Worm (Caenorhabditis elegans) whole organism, early embryonic: ENCODE measurements around the gene mogs-1.

ENCODE experiments used
- B0310.2 ChIP-seq: sonication (generic microtip); optimal IDR thresholded peaks from 2 replicates; lab custom pipeline; 2016; ENCODE audit warnings: mild to moderate bottlenecking, missing genetic modification characterization, missing compliant biosample characterization
- F13C5.2 ChIP-seq: sonication (generic microtip); optimal IDR thresholded peaks from 2 replicates; lab custom pipeline; 2017; ENCODE audit warnings: mild to moderate bottlenecking, missing genetic modification characterization, inconsistent platforms, missing compliant biosample characterization
- aly-1 ChIP-seq: sonication (generic microtip); optimal IDR thresholded peaks from 2 replicates; lab custom pipeline; 2016; ENCODE audit warnings: missing genetic modification characterization, missing compliant biosample characterization
- ama-1 ChIP-seq: fragments of 150-350 bp; optimal IDR thresholded peaks from 2 replicates; lab custom pipeline; 2014
- ceh-13 ChIP-seq: fragments of 200-800 bp; sonication (Bioruptor generic); optimal IDR thresholded peaks from 2 replicates; lab custom pipeline; 2018; ENCODE audit warnings: mild to moderate bottlenecking, missing genetic modification characterization, missing compliant biosample characterization
- ceh-36 ChIP-seq: sonication (generic microtip); optimal IDR thresholded peaks from 2 replicates; lab custom pipeline; 2016; ENCODE audit warnings: missing genetic modification characterization, inconsistent platforms, missing compliant biosample characterization
- ets-7 ChIP-seq: sonication (generic microtip); optimal IDR thresholded peaks from 2 replicates; lab custom pipeline; 2016; ENCODE audit warnings: missing genotype, missing genetic modification characterization, missing compliant biosample characterization
- flt-1 ChIP-seq: fragments of 200-800 bp; sonication (Bioruptor generic); IDR thresholded peaks from 2 replicates; pipeline ENCODE4 v1.3.6; 2022; ENCODE audit warnings: missing genetic modification characterization, missing compliant biosample characterization
- hmbx-1 ChIP-seq: sonication (generic microtip); optimal IDR thresholded peaks from 2 replicates; lab custom pipeline; 2016; ENCODE audit warnings: mild to moderate bottlenecking, missing genetic modification characterization, missing compliant biosample characterization
- hmg-4 ChIP-seq: fragments of 200-800 bp; sonication (Bioruptor generic); optimal IDR thresholded peaks from 2 replicates; lab custom pipeline; 2018; ENCODE audit warnings: mild to moderate bottlenecking, missing genetic modification characterization, missing compliant biosample characterization
- hnd-1 ChIP-seq: sonication (generic microtip); optimal IDR thresholded peaks from 2 replicates; lab custom pipeline; 2016; ENCODE audit warnings: missing genetic modification characterization, missing compliant biosample characterization
- pes-1 ChIP-seq: fragments of 200-800 bp; sonication (Bioruptor generic); IDR thresholded peaks from 2 replicates; pipeline ENCODE4 v1.3.6; 2022; ENCODE audit warnings: missing genetic modification reagents, missing genetic modification characterization, missing compliant biosample characterization
- scrt-1 ChIP-seq: fragments of 200-800 bp; sonication (Bioruptor generic); IDR thresholded peaks from 2 replicates; pipeline ENCODE4 v1.3.6; 2022; ENCODE audit warnings: missing genetic modification characterization, missing compliant biosample characterization
- sea-1 ChIP-seq: fragments of 200-800 bp; sonication (Bioruptor generic); conservative IDR thresholded peaks from 2 replicates; pipeline ENCODE4 v1.3.6; 2022; ENCODE audit warnings: missing genetic modification characterization, missing compliant biosample characterization
- tbx-11 ChIP-seq: fragments of 200-800 bp; sonication (Bioruptor generic); IDR thresholded peaks from 2 replicates; pipeline ENCODE4 v1.3.6; 2022; ENCODE audit warnings: missing genetic modification characterization, missing compliant biosample characterization
- tbx-37 ChIP-seq: fragments of 200-800 bp; sonication (Bioruptor generic); conservative IDR thresholded peaks from 2 replicates; pipeline ENCODE4 v1.3.6; 2022; ENCODE audit warnings: missing genetic modification reagents, missing genetic modification characterization, missing compliant biosample characterization
- tra-4 ChIP-seq: sonication (generic microtip); optimal IDR thresholded peaks from 2 replicates; lab custom pipeline; 2017; ENCODE audit warnings: missing genetic modification characterization, missing compliant biosample characterization

mogs-1 gene

ce11 chrIV:11026648-11027047 lies 4.9 kb upstream of the mogs-1 start:
- 0 out of 2 replicates have a peak, but pooled peaks have one; percentile 10 for TF ChIP-seq tbx-37
- TF ChIP-seq pes-1 (GFP tag; lab: Robert Waterston, UW) = no peak
- TF ChIP-seq ceh-13 (GFP tag; lab: Kevin White, UChicago) = no peak
- no peak for TF ChIP-seq sea-1 (GFP tag; lab: Robert Waterston, UW)

DNA sequence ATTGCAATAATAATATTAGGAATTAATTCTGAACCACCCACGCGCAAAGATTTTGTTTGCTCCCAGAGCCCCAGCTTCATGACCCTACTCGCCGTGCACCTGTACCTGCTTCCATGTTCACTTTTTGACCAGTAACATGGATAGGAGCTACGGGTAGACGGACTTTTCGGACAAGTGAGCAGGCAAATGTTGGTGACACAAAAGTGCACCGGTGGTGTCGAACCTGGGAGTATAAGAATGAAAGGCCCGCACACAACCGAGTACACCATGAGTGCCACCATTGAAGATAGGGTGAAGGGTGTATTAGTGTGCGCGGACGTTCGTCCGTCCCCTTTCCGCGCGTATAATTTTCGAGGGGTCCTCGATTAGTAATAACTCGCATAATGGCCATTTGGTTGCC lies 4.2 kb upstream of the mogs-1 start:
- TF ChIP-seq flt-1 (GFP tag; lab: Robert Waterston, UW) = peak; percentile 100
- peak; percentile 96 for TF ChIP-seq hnd-1 (tag; lab: Kevin White, UChicago)
- peak; percentile 98 for TF ChIP-seq ceh-36 (tag; lab: Kevin White, UChicago)
- peak; percentile 92 for TF ChIP-seq ama-1 (lab: Kevin White, UChicago)
- peak; percentile 100 for TF ChIP-seq hmg-4 (GFP tag; lab: Kevin White, UChicago)
- peak; percentile 93 for TF ChIP-seq hmbx-1 (tag; lab: Kevin White, UChicago)
- TF ChIP-seq B0310.2 (tag; lab: Kevin White, UChicago) = peak; percentile 99
- peak; percentile 99 for TF ChIP-seq sea-1 (GFP tag; lab: Robert Waterston, UW)
- TF ChIP-seq F13C5.2 = peak; percentile 99
- TF ChIP-seq aly-1 (tag; lab: Kevin White, UChicago) = peak; percentile 100
- peak; percentile 99 for TF ChIP-seq pes-1 (GFP tag; lab: Robert Waterston, UW)
- peak; percentile 99 for TF ChIP-seq tbx-37
- peak; percentile 99 for TF ChIP-seq tra-4 (tag; lab: Kevin White, UChicago)
- peak; percentile 99 for TF ChIP-seq tbx-11 (GFP tag; lab: Robert Waterston, UW)
- TF ChIP-seq ets-7 (tag; lab: Kevin White, UChicago) = peak; percentile 96
- TF ChIP-seq ceh-13 (GFP tag; lab: Kevin White, UChicago) = peak; percentile 98
- TF ChIP-seq scrt-1 (GFP tag; lab: Robert Waterston, UW) = peak; percentile 99

DNA sequence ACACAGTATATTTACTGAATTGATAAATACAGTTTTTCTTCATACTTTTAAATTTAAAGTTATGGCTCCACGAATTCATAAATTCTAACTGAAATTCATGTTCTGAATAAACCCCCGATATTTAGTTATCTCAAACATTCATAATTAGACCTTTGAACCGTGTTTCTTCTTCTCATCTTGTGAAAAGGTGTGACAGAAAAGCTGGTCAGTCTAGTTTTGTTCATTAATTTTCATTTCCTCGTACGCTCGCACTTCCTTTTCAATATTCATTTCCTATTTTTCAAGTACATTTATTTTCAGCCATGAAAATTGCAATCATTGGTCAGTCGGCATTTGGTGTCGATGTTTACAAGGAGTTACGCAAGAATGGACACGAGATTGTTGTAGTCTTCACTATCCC lies 575 bp upstream of the mogs-1 start, which contains the start of gene alh-3:
alh-3 (plus strand) TSS at position 301 of the 400 bp plus-strand sequence.
- TF ChIP-seq tra-4 (tag; lab: Kevin White, UChicago) = no peak
- TF ChIP-seq pes-1 (GFP tag; lab: Robert Waterston, UW) = no peak
- TF ChIP-seq aly-1 (tag; lab: Kevin White, UChicago) = no peak
- no peak for TF ChIP-seq ceh-36 (tag; lab: Kevin White, UChicago)
- no peak for TF ChIP-seq ceh-13 (GFP tag; lab: Kevin White, UChicago)
- TF ChIP-seq tbx-37 = no peak
- TF ChIP-seq hnd-1 (tag; lab: Kevin White, UChicago) = no peak
- TF ChIP-seq flt-1 (GFP tag; lab: Robert Waterston, UW) = no peak
- no peak for TF ChIP-seq ets-7 (tag; lab: Kevin White, UChicago)
- no peak for TF ChIP-seq B0310.2 (tag; lab: Kevin White, UChicago)
- no peak for TF ChIP-seq ama-1 (lab: Kevin White, UChicago)
- no peak for TF ChIP-seq sea-1 (GFP tag; lab: Robert Waterston, UW)
- TF ChIP-seq scrt-1 (GFP tag; lab: Robert Waterston, UW) = no peak
- no peak for TF ChIP-seq hmbx-1 (tag; lab: Kevin White, UChicago)
- TF ChIP-seq F13C5.2 = no peak
- TF ChIP-seq hmg-4 (GFP tag; lab: Kevin White, UChicago) = no peak
- TF ChIP-seq tbx-11 (GFP tag; lab: Robert Waterston, UW) = no peak

- TF ChIP-seq F13C5.2 = peak; percentile 12
- no peak for TF ChIP-seq ceh-36 (tag; lab: Kevin White, UChicago)
Measured at ce11 chrIV:11019962-11020550, 1.7 kb downstream of the mogs-1 start, which contains the start of gene F13H10.8. Gene F13H10.8 (plus strand): TSS chrIV:11020517.

ce11 chrIV:11015881-11016280 lies 5.8 kb downstream of the mogs-1 start, which contains the start of gene F13H10.3:
Gene F13H10.3 (minus strand): TSS chrIV:11015953.
- TF ChIP-seq tbx-11 (GFP tag; lab: Robert Waterston, UW) = no peak
- no peak for TF ChIP-seq hnd-1 (tag; lab: Kevin White, UChicago)
- TF ChIP-seq pes-1 (GFP tag; lab: Robert Waterston, UW) = no peak
- no peak for TF ChIP-seq ceh-13 (GFP tag; lab: Kevin White, UChicago)

DNA sequence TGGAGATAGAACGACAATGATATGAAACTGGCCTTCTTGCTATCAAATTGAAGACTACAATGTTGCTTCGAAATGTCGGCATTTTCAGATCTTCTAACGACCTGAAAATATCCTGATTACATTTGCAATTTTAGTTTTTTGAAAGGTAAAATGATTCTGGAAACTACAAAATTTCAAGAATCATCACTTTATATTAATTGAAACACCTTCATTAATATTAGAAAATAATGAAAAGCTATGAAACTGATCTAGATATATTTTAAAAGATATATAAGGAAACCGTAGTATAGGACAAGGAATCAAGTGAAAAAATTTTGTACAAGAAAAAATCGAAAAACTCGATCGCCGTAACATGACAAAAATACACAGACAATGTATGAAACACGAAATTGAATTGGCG lies 9.8 kb downstream of the mogs-1 start, which contains the start of gene ndx-9:
ndx-9 (minus strand) TSS at position 101 of the 400 bp plus-strand sequence.
- TF ChIP-seq ceh-36 (tag; lab: Kevin White, UChicago) = no peak
- no peak for TF ChIP-seq ama-1 (lab: Kevin White, UChicago)
- TF ChIP-seq hmg-4 (GFP tag; lab: Kevin White, UChicago) = no peak
- TF ChIP-seq flt-1 (GFP tag; lab: Robert Waterston, UW) = no peak
- no peak for TF ChIP-seq tbx-37
- no peak for TF ChIP-seq hnd-1 (tag; lab: Kevin White, UChicago)
- no peak for TF ChIP-seq ets-7 (tag; lab: Kevin White, UChicago)
- TF ChIP-seq hmbx-1 (tag; lab: Kevin White, UChicago) = no peak
- no peak for TF ChIP-seq sea-1 (GFP tag; lab: Robert Waterston, UW)
- TF ChIP-seq scrt-1 (GFP tag; lab: Robert Waterston, UW) = no peak
- TF ChIP-seq tra-4 (tag; lab: Kevin White, UChicago) = no peak
- no peak for TF ChIP-seq tbx-11 (GFP tag; lab: Robert Waterston, UW)
- TF ChIP-seq aly-1 (tag; lab: Kevin White, UChicago) = no peak
- TF ChIP-seq F13C5.2 = no peak
- no peak for TF ChIP-seq B0310.2 (tag; lab: Kevin White, UChicago)
- no peak for TF ChIP-seq pes-1 (GFP tag; lab: Robert Waterston, UW)
- TF ChIP-seq ceh-13 (GFP tag; lab: Kevin White, UChicago) = no peak

DNA sequence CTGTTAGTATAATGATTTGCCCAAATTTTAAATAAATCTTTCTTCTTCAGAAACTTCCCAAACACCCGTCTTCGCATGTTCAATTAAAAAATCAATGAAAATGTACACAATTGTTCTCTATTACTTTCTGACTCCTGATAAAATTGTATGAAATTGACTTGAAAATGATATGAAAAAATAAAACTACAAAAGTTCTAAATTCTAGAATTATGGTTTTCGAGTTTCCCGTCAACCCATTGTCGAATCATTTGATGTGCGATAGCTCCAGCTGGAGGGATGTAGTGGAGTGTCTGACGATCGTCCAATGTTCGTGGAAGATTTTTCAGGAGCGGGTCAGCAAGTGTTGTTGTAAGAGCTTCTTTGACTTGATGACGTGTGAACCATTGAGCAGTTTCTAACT lies 11.8 kb downstream of the mogs-1 start:
- TF ChIP-seq flt-1 (GFP tag; lab: Robert Waterston, UW) (no peak), tbx-37 (no peak), scrt-1 (GFP tag; lab: Robert Waterston, UW) (no peak), tbx-11 (GFP tag; lab: Robert Waterston, UW) (no peak), F13C5.2 (no peak), B0310.2 (tag; lab: Kevin White, UChicago) (no peak), pes-1 (GFP tag; lab: Robert Waterston, UW) (no peak), ceh-13 (GFP tag; lab: Kevin White, UChicago) (no peak), hnd-1 (tag; lab: Kevin White, UChicago) (no peak), hmbx-1 (tag; lab: Kevin White, UChicago) (no peak), hmg-4 (GFP tag; lab: Kevin White, UChicago) (no peak), ama-1 (lab: Kevin White, UChicago) (no peak), ceh-36 (tag; lab: Kevin White, UChicago) (no peak), sea-1 (GFP tag; lab: Robert Waterston, UW) (no peak), tra-4 (tag; lab: Kevin White, UChicago) (no peak), aly-1 (tag; lab: Kevin White, UChicago) (no peak), ets-7 (tag; lab: Kevin White, UChicago) (no peak)
